Worm (Caenorhabditis elegans) whole organism, late embryonic: ENCODE results near the gene inx-7.

Experiments used
- ceh-18 ChIP-seq: sonication (generic microtip); optimal IDR thresholded peaks from 2 replicates; lab custom pipeline; 2016; ENCODE audit warnings: missing genetic modification characterization, missing compliant biosample characterization
- che-1 ChIP-seq: sonication (generic microtip); optimal IDR thresholded peaks from 2 replicates; lab custom pipeline; 2016; ENCODE audit warnings: mild to moderate bottlenecking, missing genetic modification characterization, missing compliant biosample characterization
- elt-2 ChIP-seq: sonication (generic microtip); optimal IDR thresholded peaks from 2 replicates; lab custom pipeline; 2016; ENCODE audit warnings: missing genetic modification reagents, missing genetic modification characterization, missing compliant biosample characterization
- nfya-1 ChIP-seq: sonication (generic microtip); optimal IDR thresholded peaks from 2 replicates; lab custom pipeline; 2017; ENCODE audit warnings: missing genetic modification characterization, mild to moderate bottlenecking, missing compliant biosample characterization, antibody characterized with exemption, moderate library complexity
- nhr-11 ChIP-seq: fragments of 150-350 bp; optimal IDR thresholded peaks from 2 replicates; lab custom pipeline; 2014; ENCODE audit warnings: missing biosample characterization, missing genetic modification characterization
- tbx-2 ChIP-seq: sonication (generic microtip); optimal IDR thresholded peaks from 2 replicates; lab custom pipeline; 2016; ENCODE audit warnings: missing genetic modification characterization, missing compliant biosample characterization

DNA sequence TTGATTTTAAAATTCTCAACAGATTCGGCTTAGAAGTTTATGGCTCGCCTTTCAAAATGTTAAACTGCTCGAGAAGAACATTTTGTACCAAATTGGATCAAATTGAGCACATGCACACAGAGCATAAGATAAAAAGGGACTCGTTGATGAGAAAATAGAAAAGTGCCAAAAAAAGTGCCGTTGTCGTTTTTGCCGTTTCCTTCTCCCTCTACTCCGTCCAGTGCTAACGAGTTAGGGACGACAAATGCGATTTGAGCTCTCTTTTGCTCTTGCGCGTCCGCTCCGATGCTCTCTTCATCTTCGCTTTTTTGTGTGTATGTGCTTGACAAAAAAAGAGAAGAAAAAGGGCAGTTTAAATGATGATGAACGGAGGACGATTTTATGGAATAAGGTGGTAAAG lies 31.3 kb downstream of the inx-7 start:
- TF ChIP-seq tbx-2 (tag; lab: Kevin White, UChicago) = no peak
- no peak for TF ChIP-seq nhr-11 (tag; lab: Kevin White, UChicago)
- no peak for TF ChIP-seq ceh-18
- no peak for TF ChIP-seq che-1 (tag; lab: Kevin White, UChicago)
- no peak for TF ChIP-seq elt-2 (tag; lab: Kevin White, UChicago)
- no peak for TF ChIP-seq nfya-1 (tag; lab: Kevin White, UChicago)
